Worm (Caenorhabditis elegans) whole organism, young adult: ENCODE measurements around the gene F14H3.3.

ENCODE experiments used
- C06A6.2 ChIP-seq: fragments of 200-800 bp; sonication (Bioruptor generic); conservative IDR thresholded peaks from 2 replicates; pipeline ENCODE4 v1.3.6; 2022; ENCODE audit warnings: missing genetic modification characterization, missing compliant biosample characterization
- F39B2.1 ChIP-seq: fragments of 200-800 bp; sonication (Bioruptor generic); IDR thresholded peaks from 2 replicates; pipeline ENCODE4 v1.3.6; 2022; ENCODE audit warnings: missing genetic modification reagents, missing genetic modification characterization, missing compliant biosample characterization
- ama-1 ChIP-seq, 3 experiments: fragments of 150-350 bp in 1 of 3; sonication (generic microtip) in 2 of 3; optimal IDR thresholded peaks; 2 replicates each; lab custom pipeline; 2014 to 2018; ENCODE audit warnings: missing biosample characterization in 2 of 3, missing genetic modification characterization in 2 of 3, missing genetic modification reagents in 2 of 3
- attf-5 ChIP-seq: fragments of 200-800 bp; sonication (Bioruptor generic); optimal IDR thresholded peaks from 2 replicates; lab custom pipeline; 2018; ENCODE audit warnings: mild to moderate bottlenecking, missing genetic modification characterization, missing compliant biosample characterization
- ceh-79 ChIP-seq: sonication (generic microtip); optimal IDR thresholded peaks from 2 replicates; lab custom pipeline; 2017; ENCODE audit warnings: mild to moderate bottlenecking, missing genetic modification characterization, missing compliant biosample characterization
- efl-1 ChIP-seq: fragments of 150-350 bp; optimal IDR thresholded peaks from 2 replicates; lab custom pipeline; 2014; ENCODE audit warnings: missing biosample characterization, missing genetic modification reagents, missing genetic modification characterization
- egl-44 ChIP-seq: fragments of 200-800 bp; sonication (Bioruptor generic); IDR thresholded peaks from 2 replicates; pipeline ENCODE4 v1.3.6; 2022; ENCODE audit warnings: missing genetic modification reagents, missing genetic modification characterization, missing compliant biosample characterization
- lag-1 ChIP-seq: fragments of 200-800 bp; sonication (Bioruptor generic); IDR thresholded peaks from 2 replicates; pipeline ENCODE4 v1.3.6; 2022; ENCODE audit warnings: missing genetic modification reagents, missing genetic modification characterization, missing compliant biosample characterization
- pha-4 ChIP-seq: fragments of 150-350 bp; sonication (generic microtip); optimal IDR thresholded peaks from 2 replicates; lab custom pipeline; 2014; ENCODE audit warnings: missing biosample characterization, missing genetic modification reagents, missing genetic modification characterization
- somi-1 ChIP-seq: fragments of 200-800 bp; sonication (Bioruptor generic); optimal IDR thresholded peaks from 2 replicates; lab custom pipeline; 2018; ENCODE audit warnings: mild to moderate bottlenecking, missing genetic modification characterization, missing compliant biosample characterization
- ztf-26 ChIP-seq: sonication (generic microtip); optimal IDR thresholded peaks from 2 replicates; lab custom pipeline; 2017; ENCODE audit warnings: missing genetic modification characterization, missing compliant biosample characterization
- ztf-28 ChIP-seq: fragments of 200-800 bp; sonication (Bioruptor generic); IDR thresholded peaks from 2 replicates; pipeline ENCODE4 v1.3.6; 2022; ENCODE audit warnings: missing genetic modification reagents, missing genetic modification characterization, missing compliant biosample characterization
- ztf-3 ChIP-seq: fragments of 200-800 bp; sonication (Bioruptor generic); optimal IDR thresholded peaks from 2 replicates; lab custom pipeline; 2018; ENCODE audit warnings: mild to moderate bottlenecking, missing genetic modification characterization, missing compliant biosample characterization

ce11 chrV:16042743-16043014, 10.6 kb downstream of the F14H3.3 start:
- TF ChIP-seq ztf-26 (tag; lab: Kevin White, UChicago), result no peak
- no peak for TF ChIP-seq ama-1 (optimal IDR thresholded peaks at IDR 0.05; lab: Kevin White, UChicago)
- no peak for TF ChIP-seq ama-1 (GFP tag; optimal IDR thresholded peaks at IDR 0.05; lab: Kevin White, UChicago)
- TF ChIP-seq ceh-79 (tag; lab: Kevin White, UChicago), result no peak
- TF ChIP-seq pha-4 (tag; lab: Kevin White, UChicago), result no peak
- TF ChIP-seq ztf-3 (GFP tag; lab: Kevin White, UChicago), result no peak
- TF ChIP-seq F39B2.1 (GFP tag; lab: Robert Waterston, UW), result no peak
- no peak for TF ChIP-seq somi-1
- TF ChIP-seq lag-1, result no peak
- TF ChIP-seq ztf-28, result no peak
- TF ChIP-seq efl-1 (GFP tag; lab: Kevin White, UChicago), result no peak
- no peak for TF ChIP-seq egl-44 (GFP tag; lab: Robert Waterston, UW)
- TF ChIP-seq attf-5, result no peak
- TF ChIP-seq C06A6.2, result no peak
